Worm (Caenorhabditis elegans): ENCODE results near the gene ZK757.2.

DNA sequence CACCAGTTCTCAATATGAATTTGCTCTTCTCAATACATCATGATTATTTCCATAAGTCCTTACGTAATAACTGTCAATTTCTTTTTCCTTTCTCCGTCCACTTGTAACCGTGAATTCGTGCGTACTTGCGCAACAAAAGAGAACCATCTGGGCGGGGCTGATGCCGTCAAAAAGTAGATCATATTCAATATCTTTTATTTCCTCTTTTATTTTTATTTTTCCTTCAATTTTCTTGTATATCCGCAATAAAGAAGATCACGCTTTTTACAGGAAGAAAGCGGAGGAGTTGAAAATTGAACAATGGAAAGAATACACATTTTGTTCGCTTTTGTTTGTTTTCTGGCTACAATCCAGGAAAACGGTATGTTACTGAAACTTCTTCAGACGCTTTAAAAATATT is 14.1 kb upstream of the ZK757.2 start, which contains the start of gene mam-7:
- no peak for TF ChIP-seq ama-1 (optimal IDR thresholded peaks at IDR 0.05)
- no peak for TF ChIP-seq flt-1 (GFP tag; IDR thresholded peaks at IDR 0.05)
- TF ChIP-seq hmbx-1 (tag; optimal IDR thresholded peaks at IDR 0.05), result no peak
- no peak for TF ChIP-seq B0310.2 (tag; optimal IDR thresholded peaks at IDR 0.05)
- no peak for TF ChIP-seq F13C5.2 (tag; optimal IDR thresholded peaks at IDR 0.05)
- no peak for TF ChIP-seq sea-1 (GFP tag; conservative IDR thresholded peaks at IDR 0.05)
- no peak for TF ChIP-seq aly-1 (tag; optimal IDR thresholded peaks at IDR 0.05)
- no peak for TF ChIP-seq ceh-13 (GFP tag; optimal IDR thresholded peaks at IDR 0.05)
- no peak for TF ChIP-seq hnd-1 (tag; optimal IDR thresholded peaks at IDR 0.05)

Data from whole organism, early embryonic.